Worm (Caenorhabditis elegans) whole organism, early embryonic: ENCODE measurements around the gene grl-28.
"Not testable (repeated sequence)": the region's sequence is repeated elsewhere in the genome, so short reads cannot be mapped to it uniquely, and the experiment has no call there.

Experiments
- B0310.2 ChIP-seq: sonication (generic microtip); optimal IDR thresholded peaks from 2 replicates; lab custom pipeline; 2016; ENCODE audit warnings: mild to moderate bottlenecking, missing genetic modification characterization, missing compliant biosample characterization
- F13C5.2 ChIP-seq: sonication (generic microtip); optimal IDR thresholded peaks from 2 replicates; lab custom pipeline; 2017; ENCODE audit warnings: mild to moderate bottlenecking, missing genetic modification characterization, inconsistent platforms, missing compliant biosample characterization
- aly-1 ChIP-seq: sonication (generic microtip); optimal IDR thresholded peaks from 2 replicates; lab custom pipeline; 2016; ENCODE audit warnings: missing genetic modification characterization, missing compliant biosample characterization
- ama-1 ChIP-seq: fragments of 150-350 bp; optimal IDR thresholded peaks from 2 replicates; lab custom pipeline; 2014
- ceh-13 ChIP-seq: fragments of 200-800 bp; sonication (Bioruptor generic); optimal IDR thresholded peaks from 2 replicates; lab custom pipeline; 2018; ENCODE audit warnings: mild to moderate bottlenecking, missing genetic modification characterization, missing compliant biosample characterization
- ceh-36 ChIP-seq: sonication (generic microtip); optimal IDR thresholded peaks from 2 replicates; lab custom pipeline; 2016; ENCODE audit warnings: missing genetic modification characterization, inconsistent platforms, missing compliant biosample characterization
- ets-7 ChIP-seq: sonication (generic microtip); optimal IDR thresholded peaks from 2 replicates; lab custom pipeline; 2016; ENCODE audit warnings: missing genotype, missing genetic modification characterization, missing compliant biosample characterization
- flt-1 ChIP-seq: fragments of 200-800 bp; sonication (Bioruptor generic); IDR thresholded peaks from 2 replicates; pipeline ENCODE4 v1.3.6; 2022; ENCODE audit warnings: missing genetic modification characterization, missing compliant biosample characterization
- hmbx-1 ChIP-seq: sonication (generic microtip); optimal IDR thresholded peaks from 2 replicates; lab custom pipeline; 2016; ENCODE audit warnings: mild to moderate bottlenecking, missing genetic modification characterization, missing compliant biosample characterization
- hmg-4 ChIP-seq: fragments of 200-800 bp; sonication (Bioruptor generic); optimal IDR thresholded peaks from 2 replicates; lab custom pipeline; 2018; ENCODE audit warnings: mild to moderate bottlenecking, missing genetic modification characterization, missing compliant biosample characterization
- hnd-1 ChIP-seq: sonication (generic microtip); optimal IDR thresholded peaks from 2 replicates; lab custom pipeline; 2016; ENCODE audit warnings: missing genetic modification characterization, missing compliant biosample characterization
- pes-1 ChIP-seq: fragments of 200-800 bp; sonication (Bioruptor generic); IDR thresholded peaks from 2 replicates; pipeline ENCODE4 v1.3.6; 2022; ENCODE audit warnings: missing genetic modification reagents, missing genetic modification characterization, missing compliant biosample characterization
- scrt-1 ChIP-seq: fragments of 200-800 bp; sonication (Bioruptor generic); IDR thresholded peaks from 2 replicates; pipeline ENCODE4 v1.3.6; 2022; ENCODE audit warnings: missing genetic modification characterization, missing compliant biosample characterization
- sea-1 ChIP-seq: fragments of 200-800 bp; sonication (Bioruptor generic); conservative IDR thresholded peaks from 2 replicates; pipeline ENCODE4 v1.3.6; 2022; ENCODE audit warnings: missing genetic modification characterization, missing compliant biosample characterization
- tbx-11 ChIP-seq: fragments of 200-800 bp; sonication (Bioruptor generic); IDR thresholded peaks from 2 replicates; pipeline ENCODE4 v1.3.6; 2022; ENCODE audit warnings: missing genetic modification characterization, missing compliant biosample characterization
- tbx-37 ChIP-seq: fragments of 200-800 bp; sonication (Bioruptor generic); conservative IDR thresholded peaks from 2 replicates; pipeline ENCODE4 v1.3.6; 2022; ENCODE audit warnings: missing genetic modification reagents, missing genetic modification characterization, missing compliant biosample characterization
- tra-4 ChIP-seq: sonication (generic microtip); optimal IDR thresholded peaks from 2 replicates; lab custom pipeline; 2017; ENCODE audit warnings: missing genetic modification characterization, missing compliant biosample characterization

Gene grl-28

ce11 chrV:3551765-3552164 lies at the start of gene grl-28:
grl-28 (minus strand) TSS chrV:3551865.
- TF ChIP-seq ceh-13 (GFP tag; lab: Kevin White, UChicago) = no peak
- no peak for TF ChIP-seq pes-1 (GFP tag; lab: Robert Waterston, UW)

DNA sequence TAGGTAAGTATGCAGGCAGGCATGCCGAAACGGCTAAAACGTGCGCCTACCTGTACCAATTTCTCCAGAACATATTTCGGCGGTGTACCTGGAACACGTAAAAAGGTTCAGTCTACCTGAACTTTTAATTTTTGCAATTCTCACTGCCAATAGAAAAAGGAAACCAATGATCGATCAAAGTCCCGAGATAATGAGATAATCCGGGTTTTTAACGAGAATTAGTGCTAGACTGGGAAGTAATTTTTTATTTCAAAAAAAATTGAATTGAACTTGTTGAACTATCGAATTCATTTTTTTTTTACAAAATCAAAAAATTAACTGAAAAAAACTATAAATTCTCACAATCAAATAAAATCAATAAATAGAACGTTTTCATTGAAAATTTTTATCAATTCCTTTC lies 48.9 kb upstream of the grl-28 start, which contains the start of gene T22F3.7:
Gene T22F3.7, minus strand, starts transcription at position 101 of the 400 bp plus-strand sequence.
- TF ChIP-seq F13C5.2 (tag; lab: Kevin White, UChicago) (no peak), tbx-37 (GFP tag; lab: Robert Waterston, UW) (no peak), flt-1 (no peak), ets-7 (tag; lab: Kevin White, UChicago) (no peak), ceh-13 (GFP tag; lab: Kevin White, UChicago) (no peak), tbx-11 (GFP tag; lab: Robert Waterston, UW) (no peak), hnd-1 (tag; lab: Kevin White, UChicago) (no peak), hmbx-1 (tag; lab: Kevin White, UChicago) (no peak)

DNA sequence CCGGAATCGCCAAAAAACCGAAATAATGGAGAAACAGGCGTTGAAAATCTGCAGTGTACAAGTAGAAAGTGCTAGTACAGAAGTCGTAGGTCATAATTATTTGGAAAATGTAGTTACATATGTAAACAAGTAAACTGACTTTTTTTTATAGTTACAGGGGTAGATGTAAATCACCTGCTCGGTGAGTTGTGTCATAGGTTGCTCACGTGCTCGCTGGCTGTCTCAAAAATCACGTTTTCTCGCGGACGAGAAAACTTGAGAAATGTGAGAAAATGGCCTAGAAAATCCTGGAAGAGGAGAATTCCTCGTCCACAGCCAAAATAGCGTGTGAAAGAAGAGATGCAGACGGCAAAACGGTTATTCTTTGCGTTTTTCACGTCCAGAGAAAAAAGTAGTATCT lies 45.4 kb upstream of the grl-28 start, which contains the start of gene srh-212:
Gene srh-212, minus strand, starts transcription at position 101 of the 400 bp plus-strand sequence.
- not testable (repeated sequence) for TF ChIP-seq flt-1; tbx-37 (GFP tag; lab: Robert Waterston, UW); sea-1

DNA sequence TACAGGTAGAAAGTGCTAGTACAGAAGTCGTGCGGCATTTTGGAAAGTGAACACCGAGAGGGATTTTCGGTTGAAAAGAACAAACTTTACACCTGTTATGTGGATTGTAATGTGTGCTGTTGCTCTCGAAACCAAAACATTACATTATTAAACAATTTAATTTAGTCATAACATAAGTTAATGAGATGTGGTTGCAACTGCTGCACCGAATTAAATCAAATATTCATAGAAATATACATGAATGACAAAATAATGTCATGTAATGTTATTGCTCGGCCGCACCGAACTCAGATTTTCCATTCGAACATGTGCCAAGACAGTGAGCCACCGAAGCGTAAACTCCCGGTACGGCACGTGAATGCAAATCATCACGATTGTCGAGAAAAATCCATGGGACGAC lies 43.3 kb upstream of the grl-28 start, which contains the start of gene srh-213:
Gene srh-213, minus strand, starts transcription at position 101 of the 400 bp plus-strand sequence.
- TF ChIP-seq ceh-13 (GFP tag; lab: Kevin White, UChicago) = no peak
- TF ChIP-seq hnd-1 (tag; lab: Kevin White, UChicago) = no peak
- no peak for TF ChIP-seq tbx-37 (GFP tag; lab: Robert Waterston, UW)
- no peak for TF ChIP-seq hmbx-1 (tag; lab: Kevin White, UChicago)
- TF ChIP-seq tra-4 (tag; lab: Kevin White, UChicago) = no peak
- no peak for TF ChIP-seq flt-1
- TF ChIP-seq sea-1 = no peak
- TF ChIP-seq B0310.2 (tag; lab: Kevin White, UChicago) = no peak
- TF ChIP-seq ets-7 (tag; lab: Kevin White, UChicago) = no peak
- no peak for TF ChIP-seq ceh-36 (tag; lab: Kevin White, UChicago)
- no peak for TF ChIP-seq ama-1 (lab: Kevin White, UChicago)
- no peak for TF ChIP-seq scrt-1 (GFP tag; lab: Robert Waterston, UW)
- TF ChIP-seq tbx-11 (GFP tag; lab: Robert Waterston, UW) = no peak
- no peak for TF ChIP-seq pes-1 (GFP tag; lab: Robert Waterston, UW)
- TF ChIP-seq F13C5.2 (tag; lab: Kevin White, UChicago) = no peak
- no peak for TF ChIP-seq hmg-4 (GFP tag; lab: Kevin White, UChicago)
- TF ChIP-seq aly-1 = no peak

- no peak for TF ChIP-seq hnd-1 (tag; lab: Kevin White, UChicago)
- no peak for TF ChIP-seq B0310.2 (tag; lab: Kevin White, UChicago)
- TF ChIP-seq hmbx-1 (tag; lab: Kevin White, UChicago) = no peak
- no peak for TF ChIP-seq hmg-4 (GFP tag; lab: Kevin White, UChicago)
- TF ChIP-seq sea-1 = no peak
- TF ChIP-seq F13C5.2 (tag; lab: Kevin White, UChicago) = no peak
- TF ChIP-seq scrt-1 (GFP tag; lab: Robert Waterston, UW) = no peak
- no peak for TF ChIP-seq ceh-36 (tag; lab: Kevin White, UChicago)
- no peak for TF ChIP-seq tbx-11 (GFP tag; lab: Robert Waterston, UW)
- TF ChIP-seq ama-1 (lab: Kevin White, UChicago) = no peak
- no peak for TF ChIP-seq tbx-37 (GFP tag; lab: Robert Waterston, UW)
- TF ChIP-seq ets-7 (tag; lab: Kevin White, UChicago) = no peak
- no peak for TF ChIP-seq aly-1
- no peak for TF ChIP-seq ceh-13 (GFP tag; lab: Kevin White, UChicago)
These were observed 40.4 kb upstream of the grl-28 start, which contains the start of gene T22F3.12 for ce11 chrV:3592099-3592498. T22F3.12 (minus strand) TSS chrV:3592199.

DNA sequence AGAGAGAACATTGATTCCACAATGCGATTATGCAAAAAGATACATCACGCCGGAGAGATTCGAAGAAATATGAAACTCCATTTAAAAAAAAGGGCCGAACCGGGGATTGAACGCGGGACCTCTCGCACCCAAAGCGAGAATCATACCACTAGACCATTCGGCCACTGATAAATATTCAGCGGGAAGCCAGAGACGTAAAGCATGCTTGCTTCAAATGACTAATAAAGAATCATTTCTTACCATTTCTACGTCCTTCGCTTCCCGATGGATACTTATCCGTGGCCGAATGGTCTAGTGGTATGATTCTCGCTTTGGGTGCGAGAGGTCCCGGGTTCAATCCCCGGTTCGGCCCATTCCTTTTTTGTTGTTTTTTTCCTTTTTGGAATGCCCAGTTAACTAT lies 36.6 kb upstream of the grl-28 start:
- TF ChIP-seq pes-1 (GFP tag; lab: Robert Waterston, UW) (0 out of 2 replicates have a peak, but pooled peaks have one; percentile 23), tbx-37 (GFP tag; lab: Robert Waterston, UW) (no peak)

DNA sequence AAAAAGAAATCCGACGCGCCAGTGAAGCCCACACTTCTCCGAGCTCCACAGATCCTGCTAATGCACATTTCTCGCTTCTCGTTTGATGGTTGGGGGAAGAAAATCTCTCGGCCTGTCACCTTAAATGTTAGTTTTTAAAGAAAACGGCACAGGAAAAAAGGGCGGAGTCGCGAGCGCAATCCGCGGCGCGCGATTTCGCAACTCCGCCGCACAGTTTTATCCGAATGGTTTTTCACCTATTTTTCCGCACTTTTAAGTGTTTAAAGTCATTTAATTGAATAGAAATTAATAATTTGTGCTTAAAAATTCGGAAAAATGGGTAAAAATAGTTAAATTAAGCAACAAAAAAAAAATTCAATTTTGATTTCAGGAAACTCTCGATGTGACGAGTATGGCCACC lies 36.0 kb upstream of the grl-28 start:
- TF ChIP-seq F13C5.2 (tag; lab: Kevin White, UChicago) (peak; percentile 59), scrt-1 (GFP tag; lab: Robert Waterston, UW) (peak; percentile 45; the same call in 1 of the 2 replicates), sea-1 (peak; percentile 68; the same call in 1 of the 2 replicates), B0310.2 (tag; lab: Kevin White, UChicago) (peak; percentile 52), hnd-1 (tag; lab: Kevin White, UChicago) (peak; percentile 28), tbx-37 (GFP tag; lab: Robert Waterston, UW) (no peak), hmg-4 (GFP tag; lab: Kevin White, UChicago) (peak; percentile 61), pes-1 (GFP tag; lab: Robert Waterston, UW) (peak; percentile 84), ceh-36 (tag; lab: Kevin White, UChicago) (peak; percentile 60), hmbx-1 (tag; lab: Kevin White, UChicago) (no peak), ama-1 (lab: Kevin White, UChicago) (no peak), tbx-11 (GFP tag; lab: Robert Waterston, UW) (peak; percentile 55; the same call in 1 of the 2 replicates), ceh-13 (GFP tag; lab: Kevin White, UChicago) (no peak), flt-1 (no peak; the same call in 1 of the 2 replicates)
